Fruit fly (Drosophila melanogaster) whole organism, pupa: Measurements from ENCODE around the gene Coq4.

Experiments used
- CG10348 ChIP-seq: fragments of 200-800 bp; sonication (Bioruptor generic); IDR thresholded peaks from 2 replicates; pipeline ENCODE4 v1.3.6; 2022; ENCODE audit warnings: missing biosample characterization, missing genetic modification characterization
- CG12605 ChIP-seq: fragments of 200-800 bp; sonication (Bioruptor generic); IDR thresholded peaks from 2 replicates; pipeline ENCODE4 v1.3.6; 2022; ENCODE audit warnings: missing biosample characterization, missing genetic modification characterization
- CG13204 ChIP-seq: fragments of 200-800 bp; sonication (Bioruptor generic); optimal IDR thresholded peaks from 2 replicates; lab custom pipeline; 2018; ENCODE audit warnings: missing biosample characterization, mild to moderate bottlenecking, missing genetic modification characterization, moderate library complexity
- CG14655 ChIP-seq: fragments of 200-800 bp; sonication (Bioruptor generic); optimal IDR thresholded peaks from 3 replicates; lab custom pipeline; 2017; ENCODE audit warnings: mild to moderate bottlenecking, missing biosample characterization, missing genetic modification reagents, missing genetic modification characterization
- CG15710 ChIP-seq: fragments of 200-800 bp; sonication (Bioruptor generic); optimal IDR thresholded peaks from 2 replicates; lab custom pipeline; 2018; ENCODE audit warnings: missing biosample characterization, mild to moderate bottlenecking, missing genetic modification characterization, moderate library complexity
- CG17806 ChIP-seq: fragments of 200-800 bp; sonication (Bioruptor generic); optimal IDR thresholded peaks from 2 replicates; lab custom pipeline; 2018; ENCODE audit warnings: missing biosample characterization, mild to moderate bottlenecking, missing genetic modification characterization, moderate library complexity
- CG32121 ChIP-seq: fragments of 200-800 bp; sonication (Bioruptor generic); IDR thresholded peaks from 2 replicates; pipeline ENCODE4 v1.3.6; 2022; ENCODE audit warnings: missing biosample characterization, missing genetic modification characterization
- CG34367 ChIP-seq: fragments of 200-800 bp; sonication (Bioruptor generic); optimal IDR thresholded peaks from 2 replicates; lab custom pipeline; 2018; ENCODE audit warnings: missing biosample characterization, mild to moderate bottlenecking, missing genetic modification characterization
- CG4496 ChIP-seq: fragments of 200-800 bp; sonication (Bioruptor generic); IDR thresholded peaks from 3 replicates; pipeline ENCODE4 v1.3.6; 2022; ENCODE audit warnings: missing biosample characterization, missing genetic modification characterization
- CG8159 ChIP-seq: fragments of 200-800 bp; sonication (Bioruptor generic); optimal IDR thresholded peaks from 3 replicates; lab custom pipeline; 2018; ENCODE audit warnings: missing biosample characterization, mild to moderate bottlenecking, missing genetic modification characterization, moderate library complexity
- CG8301 ChIP-seq: fragments of 200-800 bp; sonication (Bioruptor generic); optimal IDR thresholded peaks from 2 replicates; lab custom pipeline; 2018; ENCODE audit warnings: missing biosample characterization, mild to moderate bottlenecking, missing genetic modification characterization
- CG9948 ChIP-seq: fragments of 200-800 bp; sonication (Bioruptor generic); optimal IDR thresholded peaks from 2 replicates; lab custom pipeline; 2018; ENCODE audit warnings: missing biosample characterization, mild to moderate bottlenecking, missing genetic modification characterization, moderate library complexity
- D1 ChIP-seq: fragments of 200-800 bp; sonication (Bioruptor generic); optimal IDR thresholded peaks from 2 replicates; lab custom pipeline; 2018; ENCODE audit warnings: missing biosample characterization, mild to moderate bottlenecking, missing genetic modification characterization, moderate library complexity
- EcR ChIP-seq: fragments of 200-800 bp; sonication (Bioruptor generic); optimal IDR thresholded peaks from 3 replicates; lab custom pipeline; 2019; ENCODE audit warnings: missing biosample characterization, missing genetic modification characterization, mild to moderate bottlenecking, moderate library complexity, missing genetic modification reagents
- Ets98B ChIP-seq: fragments of 200-800 bp; sonication (Bioruptor generic); IDR thresholded peaks from 2 replicates; pipeline ENCODE4 v1.3.6; 2022; ENCODE audit warnings: missing biosample characterization, missing genetic modification characterization
- Pif1A ChIP-seq: fragments of 200-800 bp; sonication (Bioruptor generic); optimal IDR thresholded peaks from 3 replicates; lab custom pipeline; 2016; ENCODE audit warnings: missing biosample characterization, missing genetic modification characterization
- Pif1B ChIP-seq: fragments of 200-800 bp; sonication (Bioruptor generic); optimal IDR thresholded peaks from 3 replicates; lab custom pipeline; 2016; ENCODE audit warnings: missing biosample characterization, missing genetic modification characterization
- Snoo ChIP-seq: fragments of 200-800 bp; sonication (Bioruptor generic); optimal IDR thresholded peaks from 3 replicates; lab custom pipeline; 2017; ENCODE audit warnings: missing biosample characterization, mild to moderate bottlenecking, missing genetic modification characterization, inconsistent platforms
- fd96Ca ChIP-seq: fragments of 200-800 bp; sonication (Bioruptor generic); IDR thresholded peaks from 3 replicates; pipeline ENCODE4 v1.3.6; 2022; ENCODE audit warnings: missing biosample characterization, missing genetic modification characterization
- gl ChIP-seq: fragments of 200-800 bp; sonication (Bioruptor generic); optimal IDR thresholded peaks from 2 replicates; lab custom pipeline; 2018; ENCODE audit warnings: missing biosample characterization, mild to moderate bottlenecking, missing genetic modification characterization
- rn ChIP-seq: fragments of 200-800 bp; sonication (Bioruptor generic); IDR thresholded peaks from 2 replicates; pipeline ENCODE4 v1.3.6; 2022; ENCODE audit warnings: missing biosample characterization, missing genetic modification characterization

Coq4 gene

DNA sequence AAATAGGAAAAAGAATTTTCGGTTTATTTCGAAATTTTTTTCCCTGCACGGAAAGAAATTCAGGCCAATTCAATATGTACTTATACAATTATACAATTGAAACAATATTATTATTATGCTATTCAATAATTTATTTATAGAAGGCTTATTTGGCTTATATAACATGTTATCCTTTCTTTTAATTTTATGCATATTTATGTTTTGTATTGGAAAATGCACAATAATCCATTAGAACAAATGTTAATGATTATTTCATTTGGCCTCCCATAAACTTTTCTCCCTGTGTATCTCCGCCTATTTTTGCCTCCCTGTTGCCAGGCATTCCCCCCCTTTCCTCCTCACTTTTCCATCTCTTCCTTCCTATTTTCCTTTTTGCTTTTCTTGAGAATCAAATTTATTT is 14.5 kb upstream of the Coq4 start:
- TF ChIP-seq Snoo (tag; lab: Kevin White, UChicago) (no peak), CG8159 (tag; lab: Kevin White, UChicago) (no peak), fd96Ca (GFP tag; lab: Robert Waterston, UW) (no peak), EcR (GFP tag; lab: Kevin White, UChicago) (no peak), Pif1B (GFP tag; lab: Kevin White, UChicago) (no peak), CG32121 (GFP tag; lab: Robert Waterston, UW) (no peak), gl (no peak), CG4496 (GFP tag; lab: Robert Waterston, UW) (no peak), Pif1A (GFP tag; lab: Kevin White, UChicago) (no peak), CG8301 (tag; lab: Kevin White, UChicago) (no peak), CG15710 (tag; lab: Kevin White, UChicago) (no peak), CG13204 (GFP tag; lab: Kevin White, UChicago) (no peak), CG17806 (tag; lab: Kevin White, UChicago) (no peak), rn (GFP tag; lab: Robert Waterston, UW) (no peak), CG9948 (tag; lab: Kevin White, UChicago) (no peak), Ets98B (GFP tag; lab: Robert Waterston, UW) (no peak), CG34367 (tag; lab: Kevin White, UChicago) (no peak), CG10348 (GFP tag; lab: Robert Waterston, UW) (no peak), CG14655 (GFP tag; lab: Kevin White, UChicago) (no peak), D1 (no peak)

DNA sequence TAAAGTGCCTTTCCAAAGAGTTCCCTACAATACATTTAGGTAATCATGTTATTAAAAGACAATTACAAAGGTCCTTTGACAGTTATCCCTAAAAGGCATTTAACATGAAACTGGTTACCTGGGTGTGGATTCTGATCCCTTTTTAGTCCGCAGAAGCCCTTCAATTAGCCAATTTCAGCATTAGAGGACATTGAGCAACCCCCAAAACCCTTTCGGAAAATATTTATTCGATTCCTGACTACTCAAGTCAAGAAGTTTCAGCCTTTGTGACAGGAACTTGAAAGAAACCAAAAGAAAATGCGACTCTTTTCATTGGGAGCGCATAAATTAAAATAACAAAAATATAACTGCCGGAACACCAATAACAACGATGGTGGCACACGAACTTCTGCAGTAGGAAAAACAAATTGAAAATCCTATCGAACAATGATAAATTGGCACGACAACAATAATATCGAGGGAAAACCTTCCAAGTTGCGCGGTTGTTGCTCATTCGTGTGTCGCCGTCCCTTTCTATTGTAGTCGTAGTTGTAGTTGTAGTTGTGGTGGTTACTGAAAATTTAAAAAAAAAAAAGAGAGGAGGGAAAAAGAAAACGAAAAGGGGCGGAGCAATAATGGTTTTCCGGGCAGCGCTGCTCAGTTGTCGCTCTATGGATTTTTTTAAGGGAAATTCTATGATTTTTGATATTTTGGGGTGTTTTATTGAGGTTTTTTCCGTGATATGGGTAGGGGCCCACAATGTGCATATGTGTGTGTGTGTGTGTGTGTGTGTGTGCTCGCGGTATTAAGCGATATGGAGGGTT is 12.4 kb upstream of the Coq4 start:
- no peak for TF ChIP-seq CG12605 (GFP tag; lab: Robert Waterston, UW)

DNA sequence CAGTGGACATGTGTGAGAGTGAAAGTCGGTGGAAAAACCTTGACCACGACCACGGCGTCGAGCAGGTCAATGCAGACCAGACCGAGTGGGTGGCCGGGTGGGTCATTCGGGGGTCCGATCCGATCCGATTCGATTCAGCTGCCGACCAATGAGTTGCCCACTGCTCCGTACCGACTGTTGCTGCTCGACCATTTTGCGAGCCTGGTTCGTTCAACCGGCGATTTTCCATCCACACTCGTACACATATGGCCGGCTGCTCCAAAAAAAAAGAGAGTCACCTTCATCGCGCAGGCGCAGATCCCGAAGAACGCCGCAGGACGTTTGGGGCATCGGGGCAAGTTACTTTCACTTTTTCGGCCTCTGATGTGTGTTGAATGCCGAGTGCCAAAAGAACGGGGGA is 11.1 kb upstream of the Coq4 start:
- no peak for TF ChIP-seq D1
- no peak for TF ChIP-seq CG8159 (tag; lab: Kevin White, UChicago)
- no peak for TF ChIP-seq gl
- TF ChIP-seq CG4496 (GFP tag; lab: Robert Waterston, UW): no peak
- TF ChIP-seq CG9948 (tag; lab: Kevin White, UChicago): no peak
- no peak for TF ChIP-seq CG14655 (GFP tag; lab: Kevin White, UChicago)
- no peak for TF ChIP-seq Snoo (tag; lab: Kevin White, UChicago)
- TF ChIP-seq CG10348 (GFP tag; lab: Robert Waterston, UW): no peak
- TF ChIP-seq rn (GFP tag; lab: Robert Waterston, UW): no peak
- TF ChIP-seq Ets98B (GFP tag; lab: Robert Waterston, UW): no peak
- no peak for TF ChIP-seq CG13204 (GFP tag; lab: Kevin White, UChicago)
- TF ChIP-seq Pif1A (GFP tag; lab: Kevin White, UChicago): no peak
- TF ChIP-seq CG15710 (tag; lab: Kevin White, UChicago): no peak
- no peak for TF ChIP-seq CG34367 (tag; lab: Kevin White, UChicago)
- no peak for TF ChIP-seq CG8301 (tag; lab: Kevin White, UChicago)
- no peak for TF ChIP-seq fd96Ca (GFP tag; lab: Robert Waterston, UW)
- TF ChIP-seq Pif1B (GFP tag; lab: Kevin White, UChicago): no peak
- TF ChIP-seq, all 21 proteins: peak for 0

DNA sequence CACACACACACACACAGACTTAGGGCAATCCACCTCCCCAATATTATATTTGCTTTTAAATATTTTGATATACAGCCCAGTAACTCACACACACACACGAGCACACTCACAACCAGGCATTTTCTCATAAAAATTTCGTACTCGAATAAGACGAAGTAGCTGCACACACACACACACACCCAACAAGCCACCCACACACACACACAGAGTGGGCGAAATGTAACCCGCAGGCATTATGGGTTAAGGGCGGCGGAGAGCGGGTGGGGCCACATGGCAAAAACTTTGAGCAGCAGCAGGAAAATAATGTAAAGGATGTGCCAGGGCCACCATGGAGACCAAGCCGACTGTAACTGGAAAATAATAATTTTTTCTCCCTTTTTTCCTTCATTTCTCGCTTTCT is 8.2 kb upstream of the Coq4 start:
- TF ChIP-seq CG32121 (GFP tag; lab: Robert Waterston, UW) (no peak), CG13204 (GFP tag; lab: Kevin White, UChicago) (no peak), CG10348 (GFP tag; lab: Robert Waterston, UW) (no peak), CG17806 (tag; lab: Kevin White, UChicago) (no peak), Ets98B (GFP tag; lab: Robert Waterston, UW) (no peak), Snoo (tag; lab: Kevin White, UChicago) (no peak), CG14655 (GFP tag; lab: Kevin White, UChicago) (no peak), fd96Ca (GFP tag; lab: Robert Waterston, UW) (no peak)
- TF ChIP-seq, all 21 proteins: peak for 0

DNA sequence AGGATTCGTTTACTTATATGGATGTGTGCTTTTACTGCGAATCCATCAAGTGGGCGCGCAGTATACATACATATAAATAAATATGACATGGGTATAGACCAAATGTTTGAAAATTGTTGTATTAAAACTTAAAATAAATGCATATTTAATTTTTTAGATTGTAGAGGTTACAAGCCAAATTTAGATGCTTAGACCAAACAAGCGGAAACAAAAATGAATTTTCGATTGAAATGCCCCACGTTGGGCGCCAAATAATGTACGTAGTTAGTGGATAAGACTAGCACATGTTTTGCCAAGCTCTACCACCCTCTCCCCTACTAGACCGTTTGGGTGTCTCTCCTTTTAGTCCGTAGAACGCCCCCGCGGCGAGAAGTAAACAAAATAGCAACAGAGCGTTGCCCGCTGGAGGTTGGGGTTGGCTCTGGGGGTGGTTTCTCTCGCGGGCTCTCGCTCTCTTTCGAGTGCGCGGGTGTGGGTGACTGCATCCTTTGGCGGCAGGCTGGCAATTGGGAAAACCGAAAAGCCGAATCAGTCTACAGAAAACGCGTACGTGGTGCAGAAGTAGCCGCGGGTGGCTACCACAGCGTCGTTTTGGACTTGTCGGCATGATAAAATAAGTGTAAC is 5.6 kb upstream of the Coq4 start, which contains the start of gene CG18265:
Gene CG18265, plus strand, starts transcription at position 530 of the 624 bp plus-strand sequence.
- TF ChIP-seq rn (GFP tag; lab: Robert Waterston, UW) (no peak), EcR (GFP tag; lab: Kevin White, UChicago) (no peak), Ets98B (GFP tag; lab: Robert Waterston, UW) (no peak), CG34367 (tag; lab: Kevin White, UChicago) (no peak), Pif1B (GFP tag; lab: Kevin White, UChicago) (no peak), gl (no peak), Pif1A (GFP tag; lab: Kevin White, UChicago) (no peak), CG17806 (tag; lab: Kevin White, UChicago) (no peak)

DNA sequence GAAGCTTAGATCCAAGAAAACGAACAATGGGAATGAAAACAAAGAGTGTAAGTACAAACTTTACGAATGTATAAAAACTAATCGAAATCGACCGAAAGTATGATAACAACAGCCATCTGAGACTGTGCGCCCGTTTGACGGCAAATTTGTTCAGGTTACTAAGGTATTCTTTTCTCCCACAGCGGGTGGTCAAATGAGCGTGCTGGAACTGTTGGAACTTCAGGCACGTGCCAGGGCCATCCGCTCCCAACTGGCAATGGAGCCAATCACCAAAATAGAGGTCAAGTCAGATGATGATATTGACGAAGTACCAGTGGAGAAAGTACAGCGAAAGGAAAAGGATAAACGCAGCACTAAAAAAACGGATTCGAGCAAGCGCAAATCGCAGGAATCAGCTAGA is 2.9 kb upstream of the Coq4 start, which contains the start of gene CG12229:
Gene CG12229, minus strand, starts transcription at position 101 of the 400 bp plus-strand sequence.
- no peak for TF ChIP-seq Ets98B (GFP tag; lab: Robert Waterston, UW)
- TF ChIP-seq CG14655 (GFP tag; lab: Kevin White, UChicago): no peak
- no peak for TF ChIP-seq Snoo (tag; lab: Kevin White, UChicago)
- no peak for TF ChIP-seq EcR (GFP tag; lab: Kevin White, UChicago)
- TF ChIP-seq Pif1B (GFP tag; lab: Kevin White, UChicago): no peak
- TF ChIP-seq Pif1A (GFP tag; lab: Kevin White, UChicago): no peak
- TF ChIP-seq CG4496 (GFP tag; lab: Robert Waterston, UW): no peak
- TF ChIP-seq CG8301 (tag; lab: Kevin White, UChicago): no peak
- TF ChIP-seq CG17806 (tag; lab: Kevin White, UChicago): no peak
- TF ChIP-seq CG12605 (GFP tag; lab: Robert Waterston, UW): no peak
- TF ChIP-seq CG13204 (GFP tag; lab: Kevin White, UChicago): no peak
- no peak for TF ChIP-seq CG34367 (tag; lab: Kevin White, UChicago)
